Worm (Caenorhabditis elegans): Measurements from ENCODE around the gene srz-42.

The srz-42 gene

ce11 chrIV:14129091-14129490, at the start of gene srz-42:
TSS of gene srz-42 (plus strand) at chrIV:14129391.
- no peak for TF ChIP-seq unc-62 (GFP tag; optimal IDR thresholded peaks at IDR 0.05)

DNA sequence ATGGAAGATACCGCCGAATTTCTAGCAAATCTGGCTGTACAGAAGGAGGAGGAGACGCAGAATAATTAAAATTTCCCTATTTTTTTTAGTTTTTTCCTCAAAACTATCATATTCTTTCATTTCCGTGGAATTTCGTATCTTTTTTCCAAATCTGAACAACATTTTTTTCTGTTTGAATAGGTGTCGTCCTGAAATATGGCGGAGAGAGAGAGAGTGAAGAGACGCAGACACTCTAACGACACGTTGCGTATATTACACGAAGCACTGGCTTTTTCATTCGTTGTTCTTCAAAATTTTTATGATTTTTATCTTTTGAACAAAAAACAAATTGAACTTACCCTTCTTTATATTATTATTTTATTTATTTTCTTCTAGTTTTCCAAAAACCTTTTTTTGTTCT, 46.2 kb upstream of the srz-42 start:
- TF ChIP-seq unc-62 (GFP tag; optimal IDR thresholded peaks at IDR 0.05) = no peak

DNA sequence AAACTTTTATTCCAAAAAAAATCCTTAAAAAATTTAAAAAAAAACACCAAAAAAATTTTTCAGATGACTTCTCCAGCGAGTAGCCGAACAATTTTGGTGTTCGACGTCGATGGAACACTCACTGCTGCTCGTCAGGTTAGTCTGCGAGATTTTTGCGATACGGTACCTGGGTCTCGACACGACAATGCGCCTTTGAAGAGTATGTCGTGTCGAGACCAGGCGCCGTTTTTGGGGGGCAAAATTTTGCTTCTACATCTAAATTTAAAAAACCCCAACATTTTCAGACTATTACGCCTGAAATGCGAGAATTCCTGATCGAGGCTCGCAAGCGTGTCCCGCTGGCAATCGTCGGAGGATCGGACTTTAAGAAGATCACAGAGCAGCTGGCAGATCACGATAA, 45.7 kb upstream of the srz-42 start, which contains the start of gene F52B11.2:
TSS of gene F52B11.2 (plus strand) at position 64 of the 400 bp plus-strand sequence.
- TF ChIP-seq unc-62 (GFP tag; optimal IDR thresholded peaks at IDR 0.05) = no peak

ce11 chrIV:14086395-14086794, 42.8 kb upstream of the srz-42 start:
- TF ChIP-seq unc-62 (GFP tag; optimal IDR thresholded peaks at IDR 0.05) = no peak

DNA sequence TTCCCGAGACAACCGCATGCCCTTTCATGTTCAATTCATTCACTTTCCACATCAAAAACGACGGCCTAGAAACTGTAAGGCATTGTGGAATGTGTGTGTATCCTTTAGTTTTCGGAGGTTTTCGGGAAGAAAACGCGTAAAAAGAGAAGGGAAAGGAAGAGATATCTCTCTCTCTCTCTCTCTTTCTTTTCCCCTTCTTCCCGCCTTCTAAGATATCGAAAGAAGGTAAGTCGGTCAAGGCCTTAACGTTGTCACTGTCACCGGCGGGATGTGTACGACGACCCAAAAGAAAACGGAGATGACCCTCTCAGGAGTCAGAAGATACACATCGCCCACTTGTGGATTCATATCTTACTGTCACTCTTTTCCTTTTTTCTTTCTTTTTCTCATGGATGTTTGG, 39.4 kb upstream of the srz-42 start:
- no peak for TF ChIP-seq unc-62 (GFP tag; optimal IDR thresholded peaks at IDR 0.05)

DNA sequence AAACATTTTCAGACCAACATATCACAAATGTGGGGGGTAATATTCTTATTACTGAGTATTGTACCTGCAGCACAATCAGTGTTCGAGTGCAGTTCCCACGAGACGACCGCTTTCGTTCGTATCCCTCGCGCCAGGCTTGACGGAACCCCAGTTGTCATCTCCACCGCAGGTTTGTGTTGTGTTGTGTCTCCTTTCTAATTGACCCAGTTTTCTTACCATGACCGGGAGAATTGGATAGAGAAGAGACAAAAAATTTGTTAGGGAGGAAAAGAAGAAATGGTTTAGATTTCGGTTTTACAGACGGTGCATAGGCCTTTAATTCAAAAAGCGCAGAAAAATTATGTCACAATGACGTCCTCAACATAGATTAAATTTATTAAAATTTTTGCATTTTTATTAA, 37.9 kb upstream of the srz-42 start, which contains the start of gene noah-2:
TSS of gene noah-2 (plus strand) at position 13 of the 400 bp plus-strand sequence.
- no peak for TF ChIP-seq unc-62 (GFP tag; optimal IDR thresholded peaks at IDR 0.05)

ce11 chrIV:14098540-14099098, 30.6 kb upstream of the srz-42 start:
- TF ChIP-seq unc-62 (GFP tag; optimal IDR thresholded peaks at IDR 0.05) = no peak

DNA sequence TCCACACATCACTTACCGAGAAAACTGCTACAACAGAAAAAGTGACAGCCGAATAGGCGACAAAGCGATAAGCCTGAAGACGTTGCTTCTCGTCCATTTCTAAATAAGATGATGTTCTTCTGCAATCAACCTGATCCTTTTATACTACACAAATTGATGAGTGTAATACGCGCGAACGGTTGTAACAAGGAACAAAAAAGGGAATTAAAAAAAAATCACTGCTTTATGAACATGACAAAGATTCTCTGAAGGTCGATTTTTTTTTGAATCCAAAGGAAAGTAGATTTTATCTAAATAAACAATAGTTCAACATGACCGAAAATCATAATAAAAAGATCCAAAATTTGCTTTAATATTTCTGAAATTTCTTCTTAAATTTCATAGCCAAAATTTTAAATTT, 29.9 kb upstream of the srz-42 start, which contains the start of gene col-133:
TSS of gene col-133 (minus strand) at position 101 of the 400 bp plus-strand sequence.
- TF ChIP-seq unc-62 (GFP tag; optimal IDR thresholded peaks at IDR 0.05) = no peak

ce11 chrIV:14103054-14103453, 26.1 kb upstream of the srz-42 start, which contains the start of gene F52B11.5:
TSS of gene F52B11.5 (minus strand) at chrIV:14103231.
- no peak for TF ChIP-seq unc-62 (GFP tag; optimal IDR thresholded peaks at IDR 0.05)

ce11 chrIV:14104745-14105144, 24.4 kb upstream of the srz-42 start:
- no peak for TF ChIP-seq unc-62 (GFP tag; optimal IDR thresholded peaks at IDR 0.05)

ce11 chrIV:14106274-14106673, 22.9 kb upstream of the srz-42 start, which contains the start of gene ins-34:
TSS of gene ins-34 (plus strand) at chrIV:14106574.
- TF ChIP-seq unc-62 (GFP tag; optimal IDR thresholded peaks at IDR 0.05) = no peak

DNA sequence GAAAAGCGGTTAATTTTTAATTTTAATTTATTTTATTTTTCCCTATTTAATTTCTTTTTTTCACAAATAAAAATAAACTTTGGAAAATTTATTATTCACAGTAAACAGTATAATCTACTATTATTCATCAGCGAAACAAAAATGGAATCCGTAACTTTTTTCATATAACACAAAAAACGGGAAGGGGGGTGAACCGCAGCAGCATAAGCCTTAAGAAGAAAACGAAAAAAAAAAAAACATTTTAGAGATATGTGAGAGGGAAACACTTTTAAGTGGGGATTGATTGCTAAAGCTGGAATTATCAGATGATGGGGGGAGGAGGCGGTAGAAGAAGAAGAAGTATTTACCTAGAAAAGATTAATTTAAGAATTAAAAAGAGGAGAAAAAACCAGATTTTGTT, 21.5 kb upstream of the srz-42 start:
- no peak for TF ChIP-seq unc-62 (GFP tag; optimal IDR thresholded peaks at IDR 0.05)

- no peak for TF ChIP-seq unc-62 (GFP tag; optimal IDR thresholded peaks at IDR 0.05)
These were observed 15.6 kb upstream of the srz-42 start for ce11 chrIV:14113621-14114020.

DNA sequence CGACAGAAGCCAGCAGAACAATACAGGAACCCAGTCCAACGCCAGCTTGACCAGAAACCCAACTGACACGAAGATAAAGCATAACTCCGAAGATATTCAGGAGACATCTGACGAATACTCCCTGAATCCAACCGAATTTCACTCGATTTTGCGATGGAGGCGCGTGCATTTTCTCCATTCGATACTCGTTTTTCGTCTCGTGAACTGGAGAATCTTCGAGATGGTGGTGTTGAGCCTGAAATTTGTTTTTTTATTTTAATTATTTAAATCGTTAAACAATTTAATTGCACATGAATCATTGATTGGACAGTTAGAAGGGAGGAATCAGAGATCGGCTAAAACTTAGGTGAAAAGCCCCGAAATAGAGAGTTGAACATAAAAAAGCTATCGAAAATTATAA, 14.8 kb upstream of the srz-42 start:
- TF ChIP-seq unc-62 (GFP tag; optimal IDR thresholded peaks at IDR 0.05) = no peak

DNA sequence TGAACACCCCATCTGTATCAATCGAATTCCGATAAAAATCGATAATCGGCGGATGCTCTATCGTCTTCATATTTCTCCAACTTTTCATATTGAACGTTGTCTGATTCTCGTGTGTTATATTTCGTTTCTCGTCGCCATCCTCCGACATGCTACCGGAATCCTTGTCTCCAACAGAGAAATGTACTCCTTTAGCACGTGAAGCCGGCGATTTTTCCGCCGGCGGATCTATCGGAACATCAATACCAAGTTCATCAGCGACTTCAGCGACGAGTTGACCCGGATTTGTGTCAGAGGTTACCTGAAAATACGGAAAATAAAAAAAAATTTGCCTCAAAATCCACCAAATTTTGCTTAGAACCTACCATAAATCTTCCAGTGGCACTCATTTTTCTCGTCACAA, 14.1 kb upstream of the srz-42 start:
- TF ChIP-seq unc-62 (GFP tag; optimal IDR thresholded peaks at IDR 0.05) = no peak

DNA sequence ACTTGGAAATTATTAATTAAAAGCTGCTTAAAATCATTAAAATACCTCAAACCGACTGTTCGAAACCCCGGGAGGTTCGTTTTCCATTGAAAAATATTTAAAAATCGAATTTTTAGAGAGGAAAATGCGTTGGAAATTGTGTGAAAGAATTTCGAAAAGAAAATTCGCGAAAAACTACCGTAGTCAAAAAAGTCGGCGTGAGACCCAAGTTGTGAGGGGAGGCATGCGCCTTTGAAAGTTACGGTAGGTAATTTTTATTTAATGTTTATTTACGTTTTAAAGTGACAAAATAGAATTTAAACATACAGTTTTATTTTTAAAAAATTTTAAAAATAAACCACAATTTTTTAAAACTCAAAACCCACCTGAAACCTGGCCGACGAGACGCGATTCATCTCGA, 13.6 kb upstream of the srz-42 start:
- no peak for TF ChIP-seq unc-62 (GFP tag; optimal IDR thresholded peaks at IDR 0.05)

- TF ChIP-seq unc-62 (GFP tag; optimal IDR thresholded peaks at IDR 0.05) = no peak
These were observed 9.9 kb upstream of the srz-42 start for ce11 chrIV:14119327-14119726.

- TF ChIP-seq unc-62 (GFP tag; optimal IDR thresholded peaks at IDR 0.05) = no peak
These were observed 5.2 kb upstream of the srz-42 start, which contains the start of gene nkcc-1 for ce11 chrIV:14123956-14124355. TSS of gene nkcc-1 (minus strand) at chrIV:14124056.

Data from whole organism, dauer.